Fruit fly (Drosophila melanogaster) whole organism, prepupa: ENCODE data around the gene CG13471.

Source experiments
- CG10631 ChIP-seq: fragments of 200-800 bp; sonication (Bioruptor generic); optimal IDR thresholded peaks from 2 replicates; lab custom pipeline; 2016; ENCODE audit warnings: missing biosample characterization, missing genetic modification characterization
- CG10669 ChIP-seq: fragments of 200-800 bp; sonication (Bioruptor generic); optimal IDR thresholded peaks from 3 replicates; lab custom pipeline; 2018; ENCODE audit warnings: missing biosample characterization, mild to moderate bottlenecking, missing genetic modification characterization, moderate library complexity
- CG11762 ChIP-seq: fragments of 200-800 bp; sonication (Bioruptor generic); optimal IDR thresholded peaks from 3 replicates; lab custom pipeline; 2016; ENCODE audit warnings: missing biosample characterization, missing genetic modification characterization; ENCODE audit not compliant: insufficient read depth
- CG11902 ChIP-seq: fragments of 200-800 bp; sonication (Bioruptor generic); optimal IDR thresholded peaks from 3 replicates; lab custom pipeline; 2016; ENCODE audit warnings: missing biosample characterization, missing genetic modification characterization
- CG15336 ChIP-seq: fragments of 200-800 bp; sonication (Bioruptor generic); IDR thresholded peaks from 2 replicates; pipeline ENCODE4 v1.3.6; 2022; ENCODE audit warnings: missing biosample characterization, missing genetic modification characterization
- CG1621 ChIP-seq: fragments of 200-800 bp; sonication (Bioruptor generic); optimal IDR thresholded peaks from 3 replicates; lab custom pipeline; 2018; ENCODE audit warnings: missing biosample characterization, mild to moderate bottlenecking, missing genetic modification characterization
- CG3032 ChIP-seq: fragments of 200-800 bp; optimal IDR thresholded peaks from 2 replicates; lab custom pipeline; 2019; ENCODE audit warnings: missing biosample characterization, mild to moderate bottlenecking, missing genetic modification characterization, moderate library complexity
- CG32006 ChIP-seq: fragments of 200-800 bp; sonication (Bioruptor generic); optimal IDR thresholded peaks from 3 replicates; lab custom pipeline; 2017; ENCODE audit warnings: missing biosample characterization, mild to moderate bottlenecking, missing genetic modification characterization
- CG3919 ChIP-seq: fragments of 200-800 bp; sonication (Bioruptor generic); optimal IDR thresholded peaks from 3 replicates; lab custom pipeline; 2016; ENCODE audit warnings: missing biosample characterization, missing genetic modification characterization
- CG4318 ChIP-seq: fragments of 200-800 bp; sonication (Bioruptor generic); optimal IDR thresholded peaks from 3 replicates; lab custom pipeline; 2017; ENCODE audit warnings: missing biosample characterization, mild to moderate bottlenecking, missing genetic modification characterization
- CG6163 ChIP-seq: fragments of 200-800 bp; sonication (Bioruptor generic); IDR thresholded peaks from 3 replicates; pipeline ENCODE4 v1.3.6; 2022; ENCODE audit warnings: missing biosample characterization, missing genetic modification characterization
- CG6276 ChIP-seq: fragments of 200-800 bp; sonication (Bioruptor generic); optimal IDR thresholded peaks from 2 replicates; lab custom pipeline; 2017; ENCODE audit warnings: missing biosample characterization, mild to moderate bottlenecking, missing genetic modification characterization
- CG6792 ChIP-seq: fragments of 200-800 bp; sonication (Bioruptor generic); optimal IDR thresholded peaks from 3 replicates; lab custom pipeline; 2016; ENCODE audit warnings: missing biosample characterization, missing genetic modification characterization
- CG6808 ChIP-seq: fragments of 200-800 bp; sonication (Bioruptor generic); optimal IDR thresholded peaks from 3 replicates; lab custom pipeline; 2017; ENCODE audit warnings: missing biosample characterization, missing genetic modification characterization, mild to moderate bottlenecking, moderate library complexity, missing genetic modification reagents
- CG6854 ChIP-seq: fragments of 200-800 bp; sonication (Bioruptor generic); optimal IDR thresholded peaks from 2 replicates; lab custom pipeline; 2017; ENCODE audit warnings: missing biosample characterization, mild to moderate bottlenecking, missing genetic modification characterization
- CG7368 ChIP-seq: fragments of 200-800 bp; sonication (Bioruptor generic); optimal IDR thresholded peaks from 3 replicates; lab custom pipeline; 2016; ENCODE audit warnings: missing biosample characterization, missing genetic modification characterization
- CG8632 ChIP-seq: fragments of 200-800 bp; sonication (Bioruptor generic); optimal IDR thresholded peaks from 3 replicates; lab custom pipeline; 2016; ENCODE audit warnings: missing biosample characterization, missing genetic modification characterization
- CG9139 ChIP-seq: fragments of 200-800 bp; sonication (Bioruptor generic); optimal IDR thresholded peaks from 3 replicates; lab custom pipeline; 2017; ENCODE audit warnings: missing biosample characterization, mild to moderate bottlenecking, missing genetic modification characterization
- Eip75B ChIP-seq: fragments of 200-800 bp; sonication (Bioruptor generic); optimal IDR thresholded peaks from 3 replicates; lab custom pipeline; 2016; ENCODE audit warnings: missing biosample characterization, missing genetic modification characterization
- Eip78C ChIP-seq: fragments of 200-800 bp; sonication (Bioruptor generic); peaks from one replicate; lab custom pipeline; 2016; ENCODE audit warnings: missing biosample characterization, missing genetic modification characterization
- Eip93F ChIP-seq: fragments of 200-800 bp; sonication (Bioruptor generic); optimal IDR thresholded peaks from 2 replicates; lab custom pipeline; 2016; ENCODE audit warnings: missing biosample characterization, mild to moderate bottlenecking, missing genetic modification characterization
- Gug ChIP-seq: fragments of 200-800 bp; sonication (Bioruptor generic); IDR thresholded peaks from 2 replicates; pipeline ENCODE4 v1.3.6; 2022; ENCODE audit warnings: missing biosample characterization, missing genetic modification characterization
- Hr38 ChIP-seq: sonication (Bioruptor generic); optimal IDR thresholded peaks from 2 replicates; lab custom pipeline; 2016; ENCODE audit warnings: missing biosample characterization, missing genetic modification characterization
- Hr39 ChIP-seq: fragments of 200-800 bp; sonication (Bioruptor generic); optimal IDR thresholded peaks from 2 replicates; lab custom pipeline; 2016; ENCODE audit warnings: missing biosample characterization, missing genetic modification characterization
- Met ChIP-seq: fragments of 200-800 bp; sonication (Bioruptor generic); optimal IDR thresholded peaks from 3 replicates; lab custom pipeline; 2016; ENCODE audit warnings: missing biosample characterization, missing genetic modification characterization
- OdsH ChIP-seq: fragments of 200-800 bp; sonication (Bioruptor generic); optimal IDR thresholded peaks from 3 replicates; lab custom pipeline; 2016; ENCODE audit warnings: missing biosample characterization, missing genetic modification characterization
- Smox ChIP-seq: fragments of 200-800 bp; sonication (Bioruptor generic); optimal IDR thresholded peaks from 3 replicates; lab custom pipeline; 2016; ENCODE audit warnings: missing biosample characterization, missing genetic modification characterization
- Sox102F ChIP-seq: fragments of 200-800 bp; sonication (Bioruptor generic); optimal IDR thresholded peaks from 2 replicates; lab custom pipeline; 2016; ENCODE audit warnings: missing biosample characterization, mild to moderate bottlenecking, missing genetic modification characterization
- Sox14 ChIP-seq: fragments of 200-800 bp; sonication (Bioruptor generic); optimal IDR thresholded peaks from 3 replicates; lab custom pipeline; 2016; ENCODE audit warnings: missing biosample characterization, missing genetic modification characterization
- Sox15 ChIP-seq: fragments of 200-800 bp; sonication (Bioruptor generic); optimal IDR thresholded peaks from 3 replicates; lab custom pipeline; 2016; ENCODE audit warnings: missing biosample characterization, missing genetic modification characterization
- achi ChIP-seq: fragments of 200-800 bp; sonication (Bioruptor generic); optimal IDR thresholded peaks from 3 replicates; lab custom pipeline; 2016; ENCODE audit warnings: missing biosample characterization, missing genetic modification characterization
- acj6 ChIP-seq: fragments of 200-800 bp; sonication (Bioruptor generic); optimal IDR thresholded peaks from 3 replicates; lab custom pipeline; 2016; ENCODE audit warnings: missing biosample characterization, missing genetic modification characterization
- cyc ChIP-seq: fragments of 200-800 bp; sonication (Bioruptor generic); optimal IDR thresholded peaks from 3 replicates; lab custom pipeline; 2016; ENCODE audit warnings: missing biosample characterization, missing genetic modification characterization
- dac ChIP-seq: fragments of 200-800 bp; sonication (Bioruptor generic); optimal IDR thresholded peaks from 2 replicates; lab custom pipeline; 2017; ENCODE audit warnings: missing biosample characterization, mild to moderate bottlenecking, missing genetic modification characterization
- dsx ChIP-seq: fragments of 200-800 bp; optimal IDR thresholded peaks from 3 replicates; lab custom pipeline; 2019; ENCODE audit warnings: missing biosample characterization, mild to moderate bottlenecking, missing genetic modification characterization, moderate library complexity; ENCODE audit not compliant: poor library complexity, severe bottlenecking
- eg ChIP-seq: fragments of 200-800 bp; sonication (Bioruptor generic); IDR thresholded peaks from 3 replicates; pipeline ENCODE4 v1.3.6; 2022; ENCODE audit warnings: missing biosample characterization, missing genetic modification characterization
- esn ChIP-seq: fragments of 200-800 bp; sonication (Bioruptor generic); optimal IDR thresholded peaks from 2 replicates; lab custom pipeline; 2016; ENCODE audit warnings: missing biosample characterization, mild to moderate bottlenecking, missing genetic modification characterization, moderate library complexity
- fd59A ChIP-seq: fragments of 200-800 bp; sonication (Bioruptor generic); optimal IDR thresholded peaks from 2 replicates; lab custom pipeline; 2017; ENCODE audit warnings: missing biosample characterization, mild to moderate bottlenecking, missing genetic modification characterization, missing genetic modification reagents
- fd85E ChIP-seq: fragments of 200-800 bp; sonication (Bioruptor generic); optimal IDR thresholded peaks from 3 replicates; lab custom pipeline; 2016; ENCODE audit warnings: missing biosample characterization, missing genetic modification characterization
- fkh ChIP-seq: fragments of 200-800 bp; sonication (Bioruptor generic); optimal IDR thresholded peaks from 3 replicates; lab custom pipeline; 2017; ENCODE audit warnings: missing biosample characterization, mild to moderate bottlenecking, missing genetic modification characterization, moderate library complexity
- lz ChIP-seq: fragments of 200-800 bp; sonication (Bioruptor generic); optimal IDR thresholded peaks from 3 replicates; lab custom pipeline; 2016; ENCODE audit warnings: missing biosample characterization, missing genetic modification characterization
- net ChIP-seq: fragments of 200-800 bp; sonication (Bioruptor generic); optimal IDR thresholded peaks from 3 replicates; lab custom pipeline; 2016; ENCODE audit warnings: missing biosample characterization, missing genetic modification characterization
- pdm3 ChIP-seq: fragments of 200-800 bp; sonication (Bioruptor generic); optimal IDR thresholded peaks from 3 replicates; lab custom pipeline; 2016; ENCODE audit warnings: missing biosample characterization, missing genetic modification characterization
- vri ChIP-seq: fragments of 200-800 bp; sonication (Bioruptor generic); optimal IDR thresholded peaks from 3 replicates; lab custom pipeline; 2016; ENCODE audit warnings: missing biosample characterization, mild to moderate bottlenecking, missing genetic modification characterization

CG13471 gene

DNA sequence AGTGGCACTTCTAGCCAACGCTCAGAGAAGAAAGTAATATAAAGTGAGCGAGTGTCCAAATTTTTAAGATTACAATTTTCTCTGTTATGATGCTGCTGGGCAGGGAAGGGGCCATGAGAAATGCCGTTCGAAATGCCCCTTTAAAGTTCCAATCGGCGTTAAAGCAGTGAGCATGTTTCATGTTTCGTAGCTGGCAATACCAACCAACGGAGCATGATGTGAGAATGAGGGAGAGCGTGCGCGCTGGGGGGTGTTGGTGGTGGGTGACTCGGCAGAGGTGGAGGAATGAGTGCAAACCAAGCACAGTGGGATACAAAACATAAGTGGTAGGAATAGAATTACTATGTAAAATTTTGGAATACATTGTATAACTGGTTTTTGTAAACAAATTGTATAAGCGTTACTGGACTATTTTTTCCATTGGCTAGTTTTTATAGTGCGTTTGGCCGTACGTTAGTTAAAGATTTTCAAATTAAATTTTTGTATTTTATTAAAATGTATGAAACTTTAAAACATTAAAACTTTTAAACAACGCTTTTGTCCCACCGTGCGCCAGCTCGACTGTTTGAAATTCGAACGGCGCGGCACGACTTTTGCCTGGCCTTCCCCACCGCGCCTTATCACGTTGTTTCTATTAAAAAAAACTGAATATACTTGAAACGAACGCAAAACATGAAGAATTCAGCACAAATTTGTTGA is 25.9 kb upstream of the CG13471 start (continued):
- TF ChIP-seq CG10669 (peak; percentile 99), CG11762 (peak; percentile 100), vri (peak; percentile 98), Sox15 (GFP tag; lab: Kevin White, UChicago) (peak; percentile 99), Eip93F (GFP tag; lab: Kevin White, UChicago) (peak; percentile 99), fd85E (GFP tag; lab: Kevin White, UChicago) (peak; percentile 98), net (GFP tag; lab: Kevin White, UChicago) (peak; percentile 100), dac (peak; percentile 100), CG6163 (peak; percentile 99), Sox102F (GFP tag; lab: Kevin White, UChicago) (peak; percentile 99), fd59A (GFP tag; lab: Kevin White, UChicago) (peak; percentile 99), CG32006 (GFP tag; lab: Kevin White, UChicago) (peak; percentile 100), fkh (GFP tag; lab: Kevin White, UChicago) (peak; percentile 99), Hr39 (GFP tag; lab: Kevin White, UChicago) (peak; percentile 99), CG6276 (peak; percentile 100), eg (GFP tag; lab: Robert Waterston, UW) (peak; percentile 100), CG6808 (GFP tag; lab: Kevin White, UChicago) (peak; percentile 99), CG15336 (GFP tag; lab: Robert Waterston, UW) (peak; percentile 100), Sox14 (GFP tag; lab: Kevin White, UChicago) (peak; percentile 100), CG3919 (GFP tag; lab: Kevin White, UChicago) (peak; percentile 100), CG11902 (GFP tag; lab: Kevin White, UChicago) (peak; percentile 99), CG8632 (GFP tag; lab: Kevin White, UChicago) (peak; percentile 99), pdm3 (peak; percentile 100), cyc (GFP tag; lab: Kevin White, UChicago) (peak; percentile 99), CG3032 (tag; lab: Kevin White, UChicago) (peak; percentile 100), achi (peak; percentile 99), OdsH (GFP tag; lab: Kevin White, UChicago) (peak; percentile 100), CG9139 (GFP tag; lab: Kevin White, UChicago) (peak; percentile 99), CG7368 (GFP tag; lab: Kevin White, UChicago) (peak; percentile 99), Eip75B (GFP tag; lab: Kevin White, UChicago) (peak; percentile 100)

DNA sequence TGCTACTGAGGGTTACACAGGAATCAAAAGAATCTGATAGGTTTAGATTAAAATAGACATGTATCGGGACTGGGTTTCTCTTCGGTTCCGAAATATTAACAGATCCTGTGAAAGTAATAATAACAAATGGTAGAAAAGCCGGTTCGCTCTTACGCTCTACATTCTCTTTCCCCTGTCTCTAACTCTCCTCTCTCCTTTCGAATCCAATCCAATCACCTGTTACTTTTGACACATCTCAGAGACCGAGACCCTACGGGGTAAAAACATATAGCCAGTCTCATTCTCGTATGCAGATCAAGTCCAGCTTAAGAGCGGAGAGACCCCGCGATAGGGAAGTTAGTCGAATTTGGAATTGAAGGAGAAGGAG is 25.4 kb upstream of the CG13471 start:
- TF ChIP-seq CG9139 (GFP tag; lab: Kevin White, UChicago) (no peak), CG6808 (GFP tag; lab: Kevin White, UChicago) (no peak), CG3032 (tag; lab: Kevin White, UChicago) (no peak), CG10631 (GFP tag; lab: Kevin White, UChicago) (no peak), fd59A (GFP tag; lab: Kevin White, UChicago) (no peak), Smox (GFP tag; lab: Kevin White, UChicago) (no peak), Eip78C (GFP tag; lab: Kevin White, UChicago) (no peak), pdm3 (no peak), vri (no peak), CG8632 (GFP tag; lab: Kevin White, UChicago) (no peak), CG11762 (no peak), Sox15 (GFP tag; lab: Kevin White, UChicago) (no peak), Gug (GFP tag; lab: Robert Waterston, UW) (no peak)

dm6 chr3L:14757464-14758384 is 24.4 kb upstream of the CG13471 start, which contains the start of gene CG42507:
CG42507 (minus strand) TSS chr3L:14757962.
- peak; percentile 70 for TF ChIP-seq vri
- no peak for TF ChIP-seq lz (GFP tag; lab: Kevin White, UChicago)
- TF ChIP-seq CG4318 (GFP tag; lab: Kevin White, UChicago): no peak
- peak; percentile 46 for TF ChIP-seq net (GFP tag; lab: Kevin White, UChicago)
- no peak for TF ChIP-seq acj6 (GFP tag; lab: Kevin White, UChicago)
- no peak for TF ChIP-seq CG10669
- TF ChIP-seq dsx: peak; percentile 66
- TF ChIP-seq Hr38 (GFP tag; lab: Kevin White, UChicago): no peak
- TF ChIP-seq Met (GFP tag; lab: Kevin White, UChicago): no peak
- no peak for TF ChIP-seq CG6792 (GFP tag; lab: Kevin White, UChicago)
- TF ChIP-seq CG11762: no peak
- no peak for TF ChIP-seq fd85E (GFP tag; lab: Kevin White, UChicago)
- peak; percentile 17 for TF ChIP-seq CG10631 (GFP tag; lab: Kevin White, UChicago)
- TF ChIP-seq CG6854 (GFP tag; lab: Kevin White, UChicago): peak; percentile 71
- no peak for TF ChIP-seq Sox15 (GFP tag; lab: Kevin White, UChicago)
- no peak for TF ChIP-seq esn (GFP tag; lab: Kevin White, UChicago)
- no peak for TF ChIP-seq pdm3
- peak; percentile 39 for TF ChIP-seq CG1621
- TF ChIP-seq Gug (GFP tag; lab: Robert Waterston, UW): no peak
